Fruit fly (Drosophila melanogaster) whole organism, embryonic: Measurements from ENCODE around the gene CG6287.

ENCODE experiments used
- Ada2b ChIP-seq: fragments of 200-800 bp; sonication (Bioruptor generic); IDR thresholded peaks from 2 replicates; pipeline ENCODE4 v1.3.6; 2022; ENCODE audit warnings: missing biosample characterization, missing genetic modification characterization
- Asciz ChIP-seq: fragments of 200-800 bp; sonication (Bioruptor generic); optimal IDR thresholded peaks from 2 replicates; lab custom pipeline; 2017; ENCODE audit warnings: missing biosample characterization, mild to moderate bottlenecking, missing genetic modification characterization, missing genetic modification reagents
- B-H2 ChIP-seq: fragments of 200-800 bp; sonication (Bioruptor generic); optimal IDR thresholded peaks from 2 replicates; lab custom pipeline; 2018; ENCODE audit warnings: missing biosample characterization, mild to moderate bottlenecking, missing genetic modification characterization
- CG10267 ChIP-seq: fragments of 200-800 bp; sonication (Bioruptor generic); optimal IDR thresholded peaks from 2 replicates; lab custom pipeline; 2018; ENCODE audit warnings: missing biosample characterization, mild to moderate bottlenecking, missing genetic modification characterization, moderate library complexity
- CG10366 ChIP-seq: fragments of 200-800 bp; sonication (Bioruptor generic); IDR thresholded peaks from 2 replicates; pipeline ENCODE4 v1.3.6; 2022; ENCODE audit warnings: missing biosample characterization, missing genetic modification characterization
- CG10431 ChIP-seq: fragments of 200-800 bp; sonication (Bioruptor generic); optimal IDR thresholded peaks from 3 replicates; lab custom pipeline; 2018; ENCODE audit warnings: missing biosample characterization, mild to moderate bottlenecking, missing genetic modification characterization
- CG10654 ChIP-seq: fragments of 200-800 bp; sonication (Bioruptor generic); optimal IDR thresholded peaks from 2 replicates; lab custom pipeline; 2016; ENCODE audit warnings: missing biosample characterization, missing genetic modification characterization
- CG10979 ChIP-seq: fragments of 200-800 bp; sonication (Bioruptor generic); optimal IDR thresholded peaks from 2 replicates; lab custom pipeline; 2018; ENCODE audit warnings: missing biosample characterization, mild to moderate bottlenecking, missing genetic modification characterization, moderate library complexity
- CG11504 ChIP-seq: fragments of 200-800 bp; sonication (Bioruptor generic); optimal IDR thresholded peaks from 3 replicates; lab custom pipeline; 2019; ENCODE audit warnings: missing biosample characterization, mild to moderate bottlenecking, missing genetic modification characterization, moderate library complexity
- CG13424 ChIP-seq: fragments of 200-800 bp; sonication (Bioruptor generic); optimal IDR thresholded peaks from 2 replicates; lab custom pipeline; 2019; ENCODE audit warnings: missing biosample characterization, mild to moderate bottlenecking, missing genetic modification characterization, moderate library complexity
- CG13775 ChIP-seq: fragments of 200-800 bp; sonication (Bioruptor generic); optimal IDR thresholded peaks from 3 replicates; lab custom pipeline; 2017; ENCODE audit warnings: missing biosample characterization, mild to moderate bottlenecking, missing genetic modification characterization
- CG15011 ChIP-seq: fragments of 200-800 bp; sonication (Bioruptor generic); optimal IDR thresholded peaks from 3 replicates; lab custom pipeline; 2018; ENCODE audit warnings: missing biosample characterization, mild to moderate bottlenecking, missing genetic modification characterization
- CG15073 ChIP-seq: fragments of 200-800 bp; sonication (Bioruptor generic); optimal IDR thresholded peaks from 2 replicates; lab custom pipeline; 2016; ENCODE audit warnings: missing biosample characterization, missing genetic modification characterization
- CG15514 ChIP-seq: fragments of 200-800 bp; sonication (Bioruptor generic); optimal IDR thresholded peaks from 3 replicates; lab custom pipeline; 2017; ENCODE audit warnings: missing biosample characterization, missing genetic modification characterization, mild to moderate bottlenecking, moderate library complexity, missing genetic modification reagents
- CG1602 ChIP-seq: fragments of 200-800 bp; sonication (Bioruptor generic); optimal IDR thresholded peaks from 3 replicates; lab custom pipeline; 2016; ENCODE audit warnings: missing biosample characterization, missing genetic modification characterization
- CG16863 ChIP-seq: fragments of 200-800 bp; sonication (Bioruptor generic); optimal IDR thresholded peaks from 3 replicates; lab custom pipeline; 2016; ENCODE audit warnings: missing biosample characterization, missing genetic modification characterization
- CG17359 ChIP-seq: fragments of 200-800 bp; sonication (Bioruptor generic); optimal IDR thresholded peaks from 3 replicates; lab custom pipeline; 2018; ENCODE audit warnings: missing biosample characterization, mild to moderate bottlenecking, missing genetic modification characterization, moderate library complexity
- CG18619 ChIP-seq: fragments of 200-800 bp; sonication (Bioruptor generic); optimal IDR thresholded peaks from 3 replicates; lab custom pipeline; 2017; ENCODE audit warnings: missing biosample characterization, mild to moderate bottlenecking, missing genetic modification characterization
- CG31388 ChIP-seq: fragments of 200-800 bp; sonication (Bioruptor generic); optimal IDR thresholded peaks from 2 replicates; lab custom pipeline; 2016; ENCODE audit warnings: missing biosample characterization, missing genetic modification characterization
- CG34376 ChIP-seq: fragments of 200-800 bp; sonication (Bioruptor generic); optimal IDR thresholded peaks from 2 replicates; lab custom pipeline; 2018; ENCODE audit warnings: missing biosample characterization, mild to moderate bottlenecking, missing genetic modification characterization
- CG6175 ChIP-seq: fragments of 200-800 bp; sonication (Bioruptor generic); IDR thresholded peaks from 3 replicates; pipeline ENCODE4 v1.3.6; 2022; ENCODE audit warnings: missing biosample characterization, missing genetic modification characterization
- CG6683 ChIP-seq: fragments of 200-800 bp; sonication (Bioruptor generic); optimal IDR thresholded peaks from 2 replicates; lab custom pipeline; 2017; ENCODE audit warnings: missing biosample characterization, mild to moderate bottlenecking, missing genetic modification characterization, missing genetic modification reagents
- CG6765 ChIP-seq: fragments of 200-800 bp; sonication (Bioruptor generic); optimal IDR thresholded peaks from 3 replicates; lab custom pipeline; 2017; ENCODE audit warnings: missing biosample characterization, mild to moderate bottlenecking, missing genetic modification characterization
- CG9215 ChIP-seq: fragments of 200-800 bp; sonication (Bioruptor generic); IDR thresholded peaks from 2 replicates; pipeline ENCODE4 v1.3.6; 2022; ENCODE audit warnings: missing biosample characterization, missing genetic modification characterization
- D ChIP-seq, 2 experiments: fragments of 200-800 bp in 1 of 2; fragments of >200 bp in 1 of 2; sonication (Bioruptor generic) in 1 of 2; optimal IDR thresholded peaks; 2 replicates in 1 of 2; 3 replicates in 1 of 2; lab custom pipeline; 2017; ENCODE audit warnings: mild to moderate bottlenecking in 1 of 2, missing biosample characterization in 1 of 2, missing genetic modification characterization in 1 of 2, missing genetic modification reagents in 1 of 2
- Drgx ChIP-seq: fragments of 200-800 bp; sonication (Bioruptor generic); IDR thresholded peaks from 2 replicates; pipeline ENCODE4 v1.3.6; 2022; ENCODE audit warnings: missing biosample characterization, missing genetic modification characterization
- HHEX ChIP-seq: fragments of 200-800 bp; sonication (Bioruptor generic); optimal IDR thresholded peaks from 3 replicates; lab custom pipeline; 2017; ENCODE audit warnings: missing biosample characterization, mild to moderate bottlenecking, missing genetic modification characterization, missing genetic modification reagents
- HmgZ ChIP-seq: fragments of 200-800 bp; sonication (Bioruptor generic); optimal IDR thresholded peaks from 2 replicates; lab custom pipeline; 2018; ENCODE audit warnings: missing biosample characterization, mild to moderate bottlenecking, missing genetic modification characterization
- Hr3 ChIP-seq: fragments of 200-800 bp; sonication (Bioruptor generic); optimal IDR thresholded peaks from 3 replicates; lab custom pipeline; 2016; ENCODE audit warnings: missing biosample characterization, missing genetic modification characterization
- Hsf ChIP-seq: fragments of 200-800 bp; sonication (Bioruptor generic); optimal IDR thresholded peaks from 3 replicates; lab custom pipeline; 2016; ENCODE audit warnings: missing biosample characterization, missing genetic modification characterization
- MESR4 ChIP-seq: fragments of 200-800 bp; sonication (Bioruptor generic); optimal IDR thresholded peaks from 2 replicates; lab custom pipeline; 2018; ENCODE audit warnings: missing biosample characterization, mild to moderate bottlenecking, missing genetic modification characterization, moderate library complexity
- Neu2 ChIP-seq: fragments of 200-800 bp; sonication (Bioruptor generic); optimal IDR thresholded peaks from 3 replicates; lab custom pipeline; 2016; ENCODE audit warnings: missing biosample characterization, missing genetic modification characterization, borderline replicate concordance
- Spps ChIP-seq: fragments of 200-800 bp; sonication (Bioruptor generic); optimal IDR thresholded peaks from 2 replicates; lab custom pipeline; 2018; ENCODE audit warnings: missing biosample characterization, mild to moderate bottlenecking, missing genetic modification characterization
- ash1 ChIP-seq: fragments of 200-800 bp; sonication (Bioruptor generic); optimal IDR thresholded peaks from 2 replicates; lab custom pipeline; 2018; ENCODE audit warnings: missing biosample characterization, mild to moderate bottlenecking, missing genetic modification characterization
- az2 ChIP-seq: fragments of 200-800 bp; sonication (Bioruptor generic); optimal IDR thresholded peaks from 3 replicates; lab custom pipeline; 2016; ENCODE audit warnings: missing biosample characterization, missing genetic modification characterization
- bbx ChIP-seq: fragments of 200-800 bp; sonication (Bioruptor generic); IDR thresholded peaks from 2 replicates; pipeline ENCODE4 v1.3.6; 2022; ENCODE audit warnings: missing biosample characterization, missing genetic modification characterization; ENCODE audit not compliant: partially characterized antibody
- chif ChIP-seq, 2 experiments: fragments of 200-800 bp; sonication (Bioruptor generic); optimal IDR thresholded peaks; 3 replicates each; lab custom pipeline; 2016; ENCODE audit warnings: missing biosample characterization in 2 of 2, missing genetic modification characterization in 2 of 2
- crol ChIP-seq: fragments of 200-800 bp; sonication (Bioruptor generic); IDR thresholded peaks from 2 replicates; pipeline ENCODE4 v1.3.6; 2022; ENCODE audit warnings: missing biosample characterization, missing genetic modification characterization
- dmrt11E ChIP-seq: fragments of 200-800 bp; sonication (Bioruptor generic); optimal IDR thresholded peaks from 3 replicates; lab custom pipeline; 2018; ENCODE audit warnings: missing biosample characterization, mild to moderate bottlenecking, missing genetic modification characterization, moderate library complexity
- gem ChIP-seq: fragments of 200-800 bp; sonication (Bioruptor generic); optimal IDR thresholded peaks from 2 replicates; lab custom pipeline; 2019; ENCODE audit warnings: missing biosample characterization, mild to moderate bottlenecking, missing genetic modification characterization, moderate library complexity
- gsb ChIP-seq: fragments of 200-800 bp; sonication (Bioruptor generic); IDR thresholded peaks from 2 replicates; pipeline ENCODE4 v1.3.6; 2022; ENCODE audit warnings: missing biosample characterization, missing genetic modification characterization
- ken ChIP-seq: fragments of 200-800 bp; sonication (Bioruptor generic); IDR thresholded peaks from 3 replicates; pipeline ENCODE4 v1.3.6; 2022; ENCODE audit warnings: missing biosample characterization, missing genetic modification characterization
- lola ChIP-seq, 3 experiments: fragments of >200 bp in 2 of 3; fragments of 200-800 bp in 1 of 3; sonication (Bioruptor generic) in 1 of 3; optimal IDR thresholded peaks; 2 replicates each; lab custom pipeline; 2017 to 2019; ENCODE audit warnings: missing biosample characterization in 3 of 3, missing genetic modification characterization in 3 of 3, mild to moderate bottlenecking in 1 of 3, moderate library complexity in 1 of 3
- row ChIP-seq: fragments of 200-800 bp; sonication (Bioruptor generic); IDR thresholded peaks from 3 replicates; pipeline ENCODE4 v1.3.6; 2022; ENCODE audit warnings: missing biosample characterization, missing genetic modification characterization
- schlank ChIP-seq: fragments of 200-800 bp; sonication (Bioruptor generic); optimal IDR thresholded peaks from 2 replicates; lab custom pipeline; 2018; ENCODE audit warnings: missing biosample characterization, mild to moderate bottlenecking, missing genetic modification characterization
- scrt ChIP-seq: fragments of 200-800 bp; sonication (Bioruptor generic); optimal IDR thresholded peaks from 2 replicates; lab custom pipeline; 2018; ENCODE audit warnings: missing biosample characterization, mild to moderate bottlenecking, missing genetic modification characterization, moderate library complexity
- tgo ChIP-seq: fragments of 200-800 bp; sonication (Bioruptor generic); IDR thresholded peaks from 3 replicates; pipeline ENCODE4 v1.3.6; 2022; ENCODE audit warnings: missing biosample characterization, missing genetic modification characterization
- trem ChIP-seq: fragments of 200-800 bp; optimal IDR thresholded peaks from 3 replicates; lab custom pipeline; 2019; ENCODE audit warnings: missing biosample characterization, mild to moderate bottlenecking, missing genetic modification characterization, moderate library complexity

CG6287 gene

DNA sequence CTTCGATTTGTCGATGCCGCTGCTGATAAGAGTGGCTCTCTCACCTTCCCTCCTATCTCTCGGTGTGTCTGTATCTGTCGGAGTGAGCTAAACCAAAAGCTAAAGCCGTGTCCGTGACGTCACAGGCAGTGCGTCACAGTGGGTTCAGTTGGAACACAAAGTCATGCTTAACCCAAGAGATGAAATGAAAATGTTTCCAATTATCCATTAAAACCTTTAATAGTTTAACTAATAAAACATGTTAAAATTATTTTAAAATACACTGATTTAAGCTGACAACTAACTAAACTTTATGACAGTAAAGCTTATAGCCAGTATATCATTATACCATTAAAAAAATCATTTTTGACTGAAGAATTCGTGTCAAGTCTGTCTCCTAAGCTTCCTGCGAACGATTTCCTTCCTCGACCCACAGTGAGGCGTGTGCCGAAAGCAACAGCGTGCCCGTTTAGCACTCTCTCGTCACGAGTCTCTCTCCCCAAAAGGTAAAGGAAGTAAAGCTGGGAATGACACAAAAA, 42.5 kb downstream of the CG6287 start, which contains the start of gene Idua (continued):
- peak; percentile 69 for TF ChIP-seq CG17359 (tag; lab: Kevin White, UChicago)
- peak; percentile 40; the same call in 1 of the 2 replicates for TF ChIP-seq gsb (GFP tag; lab: Robert Waterston, UW)
- TF ChIP-seq Hsf: peak; percentile 60
- peak; percentile 24 for TF ChIP-seq CG10654 (GFP tag; lab: Kevin White, UChicago)
- peak; percentile 72 for TF ChIP-seq CG6765 (GFP tag; lab: Kevin White, UChicago)
- TF ChIP-seq CG18619 (GFP tag; lab: Kevin White, UChicago): peak; percentile 66
- no peak for TF ChIP-seq bbx
- TF ChIP-seq Drgx: peak; percentile 25; the same call in 1 of the 2 replicates
- TF ChIP-seq CG15514: peak; percentile 35
- no peak for TF ChIP-seq D (optimal IDR thresholded peaks at IDR 0.05; lab: Kevin White, UChicago)
- peak; percentile 76 for TF ChIP-seq D (GFP tag; optimal IDR thresholded peaks at IDR 0.05; lab: Kevin White, UChicago)
- peak; percentile 27 for TF ChIP-seq CG16863 (GFP tag; lab: Kevin White, UChicago)
- peak; percentile 71 for TF ChIP-seq CG9215 (GFP tag; lab: Robert Waterston, UW)
- TF ChIP-seq CG10267 (tag; lab: Kevin White, UChicago): peak; percentile 66
- peak; percentile 85 for TF ChIP-seq CG13424 (tag; lab: Kevin White, UChicago)
- TF ChIP-seq trem (tag; lab: Kevin White, UChicago): peak; percentile 36
- peak; percentile 76 for TF ChIP-seq CG6683
- TF ChIP-seq Asciz: peak; percentile 70
- peak in 1 of 2 experiments; percentile 21 for TF ChIP-seq chif (GFP tag; optimal IDR thresholded peaks at IDR 0.05; lab: Kevin White, UChicago)
- TF ChIP-seq gem (tag; lab: Kevin White, UChicago): no peak
- TF ChIP-seq ken (GFP tag; lab: Robert Waterston, UW): 0 out of 3 replicates have a peak, but pooled peaks have one; percentile 36
- TF ChIP-seq CG10431: no peak
- peak; percentile 12 for TF ChIP-seq CG31388
- TF ChIP-seq HHEX (GFP tag; lab: Kevin White, UChicago): peak; percentile 70
- no peak for TF ChIP-seq MESR4 (GFP tag; lab: Kevin White, UChicago)
- no peak for TF ChIP-seq Spps (tag; lab: Kevin White, UChicago)
- peak; percentile 57 for TF ChIP-seq B-H2 (GFP tag; lab: Kevin White, UChicago)
- peak; percentile 57 for TF ChIP-seq tgo (GFP tag; lab: Robert Waterston, UW)
- TF ChIP-seq CG1602 (GFP tag; lab: Kevin White, UChicago): peak; percentile 21
- no peak for TF ChIP-seq crol (GFP tag; lab: Robert Waterston, UW)
- peak; percentile 78 for TF ChIP-seq row
- TF ChIP-seq ash1 (GFP tag; lab: Kevin White, UChicago): no peak
- peak; percentile 58 for TF ChIP-seq HmgZ (tag; lab: Kevin White, UChicago)
- TF ChIP-seq Neu2: no peak
- TF ChIP-seq CG6175 (GFP tag; lab: Robert Waterston, UW): 0 out of 3 replicates have a peak, but pooled peaks have one; percentile 52
- peak; percentile 58 for TF ChIP-seq az2
- peak; percentile 98 for TF ChIP-seq scrt (GFP tag; lab: Kevin White, UChicago)
- peak; percentile 28 for TF ChIP-seq schlank (tag; lab: Kevin White, UChicago)
- peak in 1 of 3 experiments; percentile 36 for TF ChIP-seq lola (GFP tag; optimal IDR thresholded peaks at IDR 0.05; lab: Kevin White, UChicago)
- TF ChIP-seq CG15011 (GFP tag; lab: Kevin White, UChicago): peak; percentile 52
- no peak for TF ChIP-seq CG11504 (tag; lab: Kevin White, UChicago)
- peak; percentile 75 for TF ChIP-seq CG34376 (GFP tag; lab: Kevin White, UChicago)
- TF ChIP-seq CG13775 (GFP tag; lab: Kevin White, UChicago): peak; percentile 54
- peak; percentile 25; the same call in 1 of the 2 replicates for TF ChIP-seq CG10366 (GFP tag; lab: Robert Waterston, UW)
- TF ChIP-seq CG15073 (GFP tag; lab: Kevin White, UChicago): no peak
- TF ChIP-seq CG10979 (tag; lab: Kevin White, UChicago): peak; percentile 73
- TF ChIP-seq dmrt11E (tag; lab: Kevin White, UChicago): peak; percentile 33
- TF ChIP-seq Hr3 (GFP tag; lab: Kevin White, UChicago): peak; percentile 52
- TF ChIP-seq Ada2b (GFP tag; lab: Robert Waterston, UW): peak; percentile 53; the same call in 1 of the 2 replicates
